Fruit fly (Drosophila melanogaster) whole organism, embryonic: ENCODE measurements around the gene Mvd.

Experiments
- BtbVII ChIP-seq: fragments of 200-800 bp; sonication (Bioruptor generic); optimal IDR thresholded peaks from 3 replicates; lab custom pipeline; 2017; ENCODE audit warnings: missing biosample characterization, mild to moderate bottlenecking, missing genetic modification characterization
- CG12659 ChIP-seq: fragments of 200-800 bp; sonication (Bioruptor generic); optimal IDR thresholded peaks from 3 replicates; lab custom pipeline; 2017; ENCODE audit warnings: mild to moderate bottlenecking, missing biosample characterization, missing genetic modification reagents, missing genetic modification characterization
- CG12769 ChIP-seq: fragments of 200-800 bp; sonication (Bioruptor generic); optimal IDR thresholded peaks from 2 replicates; lab custom pipeline; 2019; ENCODE audit warnings: missing biosample characterization, mild to moderate bottlenecking, missing genetic modification characterization, moderate library complexity
- CG13123 ChIP-seq: fragments of 200-800 bp; sonication (Bioruptor generic); optimal IDR thresholded peaks from 2 replicates; lab custom pipeline; 2016; ENCODE audit warnings: missing biosample characterization, missing genetic modification characterization
- CG13775 ChIP-seq: fragments of 200-800 bp; sonication (Bioruptor generic); optimal IDR thresholded peaks from 3 replicates; lab custom pipeline; 2017; ENCODE audit warnings: missing biosample characterization, mild to moderate bottlenecking, missing genetic modification characterization
- CG16813 ChIP-seq: fragments of 200-800 bp; sonication (Bioruptor generic); IDR thresholded peaks from 3 replicates; pipeline ENCODE4 v1.3.6; 2022; ENCODE audit warnings: missing biosample characterization, missing genetic modification characterization; ENCODE audit not compliant: partially characterized antibody
- CG1792 ChIP-seq: fragments of 200-800 bp; sonication (Bioruptor generic); optimal IDR thresholded peaks from 2 replicates; lab custom pipeline; 2016; ENCODE audit warnings: missing biosample characterization, missing genetic modification characterization
- CG30403 ChIP-seq: fragments of 200-800 bp; sonication (Bioruptor generic); optimal IDR thresholded peaks from 3 replicates; lab custom pipeline; 2016; ENCODE audit warnings: missing biosample characterization, missing genetic modification characterization
- CG34422 ChIP-seq: fragments of 200-800 bp; sonication (Bioruptor generic); IDR thresholded peaks from 3 replicates; pipeline ENCODE4 v1.3.6; 2022; ENCODE audit warnings: missing biosample characterization, missing genetic modification characterization
- CG4328 ChIP-seq: fragments of 200-800 bp; sonication (Bioruptor generic); optimal IDR thresholded peaks from 3 replicates; lab custom pipeline; 2017; ENCODE audit warnings: missing biosample characterization, missing genetic modification reagents, missing genetic modification characterization
- CG4424 ChIP-seq: fragments of 200-800 bp; sonication (Bioruptor generic); optimal IDR thresholded peaks from 3 replicates; lab custom pipeline; 2016; ENCODE audit warnings: missing biosample characterization, missing genetic modification characterization
- CG4617 ChIP-seq: fragments of 200-800 bp; sonication (Bioruptor generic); optimal IDR thresholded peaks from 3 replicates; lab custom pipeline; 2016; ENCODE audit warnings: missing biosample characterization, missing genetic modification characterization, borderline replicate concordance
- CG6791 ChIP-seq: fragments of 200-800 bp; sonication (Bioruptor generic); IDR thresholded peaks from 3 replicates; pipeline ENCODE4 v1.3.6; 2022; ENCODE audit warnings: missing biosample characterization, missing genetic modification characterization; ENCODE audit not compliant: partially characterized antibody
- CG6854 ChIP-seq: fragments of 200-800 bp; sonication (Bioruptor generic); optimal IDR thresholded peaks from 3 replicates; lab custom pipeline; 2017; ENCODE audit warnings: missing biosample characterization, mild to moderate bottlenecking, missing genetic modification characterization
- CG8359 ChIP-seq: fragments of 200-800 bp; sonication (Bioruptor generic); optimal IDR thresholded peaks from 2 replicates; lab custom pipeline; 2017; ENCODE audit warnings: missing biosample characterization, mild to moderate bottlenecking, missing genetic modification characterization, borderline replicate concordance
- CG9215 ChIP-seq: fragments of 200-800 bp; sonication (Bioruptor generic); IDR thresholded peaks from 2 replicates; pipeline ENCODE4 v1.3.6; 2022; ENCODE audit warnings: missing biosample characterization, missing genetic modification characterization
- CG9932 ChIP-seq: fragments of 200-800 bp; sonication (Bioruptor generic); IDR thresholded peaks from 2 replicates; pipeline ENCODE4 v1.3.6; 2022; ENCODE audit warnings: missing biosample characterization, missing genetic modification characterization
- Dek ChIP-seq: fragments of 200-800 bp; sonication (Bioruptor generic); optimal IDR thresholded peaks from 3 replicates; lab custom pipeline; 2019; ENCODE audit warnings: missing biosample characterization, mild to moderate bottlenecking, missing genetic modification characterization, moderate library complexity
- Doc3 ChIP-seq: fragments of 200-800 bp; sonication (Bioruptor generic); IDR thresholded peaks from 3 replicates; pipeline ENCODE4 v1.3.6; 2022; ENCODE audit warnings: missing biosample characterization, missing genetic modification characterization; ENCODE audit not compliant: partially characterized antibody
- Fer3 ChIP-seq: fragments of 200-800 bp; sonication (Bioruptor generic); optimal IDR thresholded peaks from 2 replicates; lab custom pipeline; 2018; ENCODE audit warnings: missing biosample characterization, mild to moderate bottlenecking, missing genetic modification characterization, moderate library complexity
- HmgD ChIP-seq: fragments of 200-800 bp; sonication (Bioruptor generic); optimal IDR thresholded peaks from 3 replicates; lab custom pipeline; 2016; ENCODE audit warnings: missing biosample characterization, missing genetic modification characterization
- Hmx ChIP-seq: fragments of 200-800 bp; sonication (Bioruptor generic); optimal IDR thresholded peaks from 2 replicates; lab custom pipeline; 2016; ENCODE audit warnings: missing biosample characterization, missing genetic modification characterization
- Hr3 ChIP-seq: fragments of 200-800 bp; sonication (Bioruptor generic); optimal IDR thresholded peaks from 3 replicates; lab custom pipeline; 2016; ENCODE audit warnings: missing biosample characterization, missing genetic modification characterization
- MBD-R2 ChIP-seq: fragments of 200-800 bp; sonication (Bioruptor generic); IDR thresholded peaks from 2 replicates; pipeline ENCODE4 v1.3.6; 2022; ENCODE audit warnings: missing biosample characterization, missing genetic modification characterization
- Med ChIP-seq: fragments of 200-800 bp; sonication (Bioruptor generic); peaks from one replicate; lab custom pipeline; 2016; ENCODE audit warnings: missing biosample characterization, missing genetic modification characterization, mild to moderate bottlenecking, inconsistent platforms, moderate library complexity
- Neu2 ChIP-seq: fragments of 200-800 bp; sonication (Bioruptor generic); optimal IDR thresholded peaks from 3 replicates; lab custom pipeline; 2016; ENCODE audit warnings: missing biosample characterization, missing genetic modification characterization, borderline replicate concordance
- Nf-YA ChIP-seq: fragments of 200-800 bp; sonication (Bioruptor generic); IDR thresholded peaks from 2 replicates; pipeline ENCODE4 v1.3.6; 2022; ENCODE audit warnings: missing biosample characterization, missing genetic modification characterization
- Ptx1 ChIP-seq: fragments of 200-800 bp; sonication (Bioruptor generic); IDR thresholded peaks from 2 replicates; pipeline ENCODE4 v1.3.6; 2022; ENCODE audit warnings: missing biosample characterization, missing genetic modification characterization
- Rfx ChIP-seq: fragments of 200-800 bp; sonication (Bioruptor generic); IDR thresholded peaks from 2 replicates; pipeline ENCODE4 v1.3.6; 2022; ENCODE audit warnings: missing biosample characterization, missing genetic modification characterization
- Sry-δ ChIP-seq: fragments of 200-800 bp; sonication (Bioruptor generic); optimal IDR thresholded peaks from 2 replicates; lab custom pipeline; 2016; ENCODE audit warnings: missing biosample characterization, missing genetic modification characterization
- Xbp1 ChIP-seq: fragments of 200-800 bp; sonication (Bioruptor generic); optimal IDR thresholded peaks from 3 replicates; lab custom pipeline; 2016; ENCODE audit warnings: missing biosample characterization, mild to moderate bottlenecking, missing genetic modification characterization
- bbx ChIP-seq: fragments of 200-800 bp; sonication (Bioruptor generic); IDR thresholded peaks from 2 replicates; pipeline ENCODE4 v1.3.6; 2022; ENCODE audit warnings: missing biosample characterization, missing genetic modification characterization; ENCODE audit not compliant: partially characterized antibody
- bcd ChIP-seq: fragments of 200-800 bp; sonication (Bioruptor generic); optimal IDR thresholded peaks from 2 replicates; lab custom pipeline; 2017; ENCODE audit warnings: missing biosample characterization, mild to moderate bottlenecking, missing genetic modification characterization
- cad ChIP-seq: fragments of >200 bp; optimal IDR thresholded peaks from 2 replicates; lab custom pipeline; 2017; ENCODE audit warnings: missing biosample characterization, missing genetic modification characterization
- chm ChIP-seq: fragments of 200-800 bp; sonication (Bioruptor generic); IDR thresholded peaks from 2 replicates; pipeline ENCODE4 v1.3.6; 2022; ENCODE audit warnings: missing biosample characterization, missing genetic modification characterization
- gcm ChIP-seq: fragments of 200-800 bp; sonication (Bioruptor generic); optimal IDR thresholded peaks from 2 replicates; lab custom pipeline; 2019; ENCODE audit warnings: missing biosample characterization, mild to moderate bottlenecking, missing genetic modification characterization, moderate library complexity
- kah ChIP-seq: fragments of 200-800 bp; sonication (Bioruptor generic); optimal IDR thresholded peaks from 2 replicates; lab custom pipeline; 2018; ENCODE audit warnings: missing biosample characterization, mild to moderate bottlenecking, missing genetic modification characterization
- p53 ChIP-seq: fragments of 200-800 bp; sonication (Bioruptor generic); optimal IDR thresholded peaks from 2 replicates; lab custom pipeline; 2016; ENCODE audit warnings: missing biosample characterization, missing genetic modification characterization
- pzg ChIP-seq: fragments of 200-800 bp; sonication (Bioruptor generic); optimal IDR thresholded peaks from 3 replicates; lab custom pipeline; 2018; ENCODE audit warnings: missing biosample characterization, mild to moderate bottlenecking, missing genetic modification characterization, moderate library complexity
- row ChIP-seq: fragments of 200-800 bp; sonication (Bioruptor generic); IDR thresholded peaks from 3 replicates; pipeline ENCODE4 v1.3.6; 2022; ENCODE audit warnings: missing biosample characterization, missing genetic modification characterization
- tin ChIP-seq: fragments of 200-800 bp; sonication (Bioruptor generic); optimal IDR thresholded peaks from 3 replicates; lab custom pipeline; 2016; ENCODE audit warnings: missing biosample characterization, missing genetic modification characterization
- twi ChIP-seq: fragments of 200-800 bp; optimal IDR thresholded peaks from 2 replicates; lab custom pipeline; 2019; ENCODE audit warnings: missing biosample characterization, mild to moderate bottlenecking, missing genetic modification characterization, moderate library complexity
- unc-4 ChIP-seq: fragments of 200-800 bp; sonication (Bioruptor generic); IDR thresholded peaks from 2 replicates; pipeline ENCODE4 v1.3.6; 2022; ENCODE audit warnings: missing biosample characterization, missing genetic modification characterization; ENCODE audit not compliant: partially characterized antibody
- unpg ChIP-seq: fragments of 200-800 bp; sonication (Bioruptor generic); optimal IDR thresholded peaks from 3 replicates; lab custom pipeline; 2018; ENCODE audit warnings: missing biosample characterization, mild to moderate bottlenecking, missing genetic modification characterization, moderate library complexity

The Mvd gene

dm6 chrX:15740288-15740726 lies 8.7 kb upstream of the Mvd start (continued):
- TF ChIP-seq Dek (tag; lab: Kevin White, UChicago) (peak; percentile 80), Neu2 (GFP tag; lab: Kevin White, UChicago) (no peak), kah (GFP tag; lab: Kevin White, UChicago) (peak; percentile 23), MBD-R2 (GFP tag; lab: Robert Waterston, UW) (peak; percentile 60; the same call in 1 of the 2 replicates), HmgD (GFP tag; lab: Kevin White, UChicago) (no peak), twi (tag; lab: Kevin White, UChicago) (no peak), CG1792 (GFP tag; lab: Kevin White, UChicago) (peak; percentile 29), unpg (GFP tag; lab: Kevin White, UChicago) (peak; percentile 77), Fer3 (tag; lab: Kevin White, UChicago) (peak; percentile 87), Hmx (GFP tag; lab: Kevin White, UChicago) (no peak)

- peak; percentile 24; the same call in 2 of the 3 replicates for TF ChIP-seq row (GFP tag; lab: Robert Waterston, UW)
- peak; percentile 3 for TF ChIP-seq BtbVII (GFP tag; lab: Kevin White, UChicago)
- TF ChIP-seq CG8359 (GFP tag; lab: Kevin White, UChicago) = no peak
- 0 out of 2 replicates have a peak, but pooled peaks have one; percentile 28 for TF ChIP-seq CG9932 (GFP tag; lab: Robert Waterston, UW)
- TF ChIP-seq, all 482 proteins: peak for 3
Measured at dm6 chrX:15740881-15741280, 8.1 kb upstream of the Mvd start.

DNA sequence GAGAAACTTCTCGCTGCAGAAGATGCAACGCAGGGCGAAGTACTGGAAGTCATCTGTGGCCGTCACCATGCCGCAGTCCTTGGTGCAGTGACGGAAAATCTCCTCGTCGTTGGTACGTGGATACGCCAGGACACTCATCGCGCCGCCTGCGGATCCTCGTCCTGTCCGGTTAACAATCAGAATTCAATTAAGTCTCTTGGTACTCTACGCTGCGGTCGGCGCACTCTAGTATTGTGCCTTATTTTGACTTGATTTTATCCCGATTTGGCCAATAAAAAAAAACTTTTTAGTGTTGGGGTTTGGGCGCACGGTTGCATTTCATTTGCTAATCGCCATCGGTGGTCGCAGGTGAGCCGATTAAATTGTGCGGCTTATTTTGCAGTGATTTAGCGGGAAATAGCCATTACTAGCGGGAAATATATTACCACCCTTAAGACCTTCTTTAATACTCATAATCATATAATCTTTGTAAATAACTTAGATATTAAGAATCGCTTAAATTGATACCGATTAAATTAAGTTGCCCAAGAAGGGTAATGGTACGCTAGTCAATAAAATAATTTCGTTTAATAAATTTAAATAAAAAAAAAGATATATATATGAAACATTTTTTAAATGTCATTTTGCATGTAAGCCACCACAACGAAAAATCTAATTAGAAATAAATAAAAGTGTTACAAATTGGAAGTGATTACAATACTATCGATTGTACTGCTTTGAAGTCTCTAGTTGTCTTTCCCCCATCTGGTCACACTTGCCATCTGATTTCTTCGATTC lies 2.9 kb upstream of the Mvd start, which contains the start of the genes CG8944 and CCT6:
CG8944 (minus strand) TSS at position 327 of the 777 bp plus-strand sequence.
CCT6 (plus strand) TSS at position 744 of the 777 bp plus-strand sequence.
- TF ChIP-seq Xbp1 = peak; percentile 26
- TF ChIP-seq CG4328 = peak; percentile 22
- TF ChIP-seq Hr3 (GFP tag; lab: Kevin White, UChicago) = peak; percentile 28
- TF ChIP-seq CG30403 (GFP tag; lab: Kevin White, UChicago) = peak; percentile 31
- TF ChIP-seq CG13775 = peak; percentile 29
- TF ChIP-seq tin (GFP tag; lab: Kevin White, UChicago) = peak; percentile 14
- TF ChIP-seq Sry-δ = peak; percentile 69
- 0 out of 2 replicates have a peak, but pooled peaks have one; percentile 31 for TF ChIP-seq CG9215
- TF ChIP-seq bcd (GFP tag; lab: Kevin White, UChicago) = peak; percentile 5
- TF ChIP-seq row (GFP tag; lab: Robert Waterston, UW) = peak; percentile 77
- no peak for TF ChIP-seq chm (GFP tag; lab: Robert Waterston, UW)
- peak; percentile 58; the same call in 1 of the 3 replicates for TF ChIP-seq CG6791
- TF ChIP-seq cad (GFP tag; lab: Kevin White, UChicago) = no peak
- no peak for TF ChIP-seq gcm (GFP tag; lab: Kevin White, UChicago)
- peak; percentile 57 for TF ChIP-seq Rfx (GFP tag; lab: Robert Waterston, UW)
- peak; percentile 1 for TF ChIP-seq CG4424 (GFP tag; lab: Kevin White, UChicago)
- peak; percentile 20 for TF ChIP-seq pzg (GFP tag; lab: Kevin White, UChicago)
- no peak for TF ChIP-seq CG6854 (GFP tag; lab: Kevin White, UChicago)
- TF ChIP-seq p53 (GFP tag; lab: Kevin White, UChicago) = no peak
- peak; percentile 18; the same call in 1 of the 2 replicates for TF ChIP-seq unc-4 (GFP tag; lab: Robert Waterston, UW)
- TF ChIP-seq CG16813 (GFP tag; lab: Robert Waterston, UW) = peak; percentile 52; the same call in 2 of the 3 replicates
- no peak for TF ChIP-seq CG12769 (tag; lab: Kevin White, UChicago)
- 0 out of 3 replicates have a peak, but pooled peaks have one; percentile 31 for TF ChIP-seq Doc3 (GFP tag; lab: Robert Waterston, UW)
- peak; percentile 21 for TF ChIP-seq CG4617 (GFP tag; lab: Kevin White, UChicago)
- TF ChIP-seq CG34422 (GFP tag; lab: Robert Waterston, UW) = no peak
- TF ChIP-seq Ptx1 (GFP tag; lab: Robert Waterston, UW) = 0 out of 2 replicates have a peak, but pooled peaks have one; percentile 18
- peak; percentile 74 for TF ChIP-seq Med
- TF ChIP-seq bbx (GFP tag; lab: Robert Waterston, UW) = peak; percentile 44; the same call in 1 of the 2 replicates
- TF ChIP-seq Nf-YA = no peak
- TF ChIP-seq CG12659 (GFP tag; lab: Kevin White, UChicago) = peak; percentile 18
- TF ChIP-seq CG13123 = no peak
